Worm (Caenorhabditis elegans) whole organism, midembryonic: ENCODE data around the gene C05D12.2.

Source experiments
- T22C8.4 ChIP-seq: fragments of 200-800 bp; sonication (Bioruptor generic); IDR thresholded peaks from 2 replicates; pipeline ENCODE4 v1.3.6; 2022; ENCODE audit warnings: missing genetic modification characterization, missing compliant biosample characterization
- cog-1 ChIP-seq: sonication (generic microtip); optimal IDR thresholded peaks from 2 replicates; lab custom pipeline; 2016; ENCODE audit warnings: missing genetic modification characterization, missing compliant biosample characterization
- flt-1 ChIP-seq: fragments of 200-800 bp; sonication (Bioruptor generic); IDR thresholded peaks from 2 replicates; pipeline ENCODE4 v1.3.6; 2022; ENCODE audit warnings: missing genetic modification characterization, missing compliant biosample characterization
- tab-1 ChIP-seq: fragments of 200-800 bp; sonication (Bioruptor generic); IDR thresholded peaks from 2 replicates; pipeline ENCODE4 v1.3.6; 2022; ENCODE audit warnings: missing genetic modification characterization, missing compliant biosample characterization
- ztf-23 ChIP-seq: fragments of 200-800 bp; sonication (Bioruptor generic); IDR thresholded peaks from 2 replicates; pipeline ENCODE4 v1.3.6; 2022; ENCODE audit warnings: missing genetic modification reagents, missing genetic modification characterization, missing compliant biosample characterization
- ztf-29 ChIP-seq: fragments of 200-800 bp; sonication (Bioruptor generic); IDR thresholded peaks from 2 replicates; pipeline ENCODE4 v1.3.6; 2022; ENCODE audit warnings: missing genetic modification reagents, missing genetic modification characterization, missing compliant biosample characterization

DNA sequence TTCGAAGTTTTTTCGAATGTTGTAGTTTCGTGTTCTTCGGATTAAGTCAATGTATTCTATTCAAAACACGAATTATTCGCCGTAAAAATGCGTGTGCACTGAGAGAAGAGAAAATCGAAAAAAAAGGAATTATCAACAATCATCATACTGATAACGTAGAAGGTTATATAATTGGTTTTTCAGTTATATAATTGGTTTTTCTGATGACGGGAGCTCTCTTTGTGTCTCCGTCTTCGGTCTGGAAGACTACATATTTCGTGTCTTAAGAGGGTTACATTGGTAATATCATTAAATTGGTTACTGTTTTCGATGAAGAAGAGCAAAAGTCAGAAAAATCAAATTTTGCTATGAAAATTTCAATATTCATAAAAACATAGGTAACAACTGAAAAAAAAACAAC lies 41.8 kb downstream of the C05D12.2 start:
- TF ChIP-seq ztf-29 (GFP tag; lab: Robert Waterston, UW), result no peak
- no peak for TF ChIP-seq tab-1 (GFP tag; lab: Robert Waterston, UW)
- no peak for TF ChIP-seq ztf-23 (GFP tag; lab: Robert Waterston, UW)
- no peak for TF ChIP-seq T22C8.4 (GFP tag; lab: Robert Waterston, UW)
- no peak for TF ChIP-seq cog-1
- TF ChIP-seq flt-1 (GFP tag; lab: Robert Waterston, UW), result no peak
